Worm (Caenorhabditis elegans) whole organism, L4/young adult: ENCODE measurements around the gene F25E5.2.

ENCODE experiments used
- W03F9.2 ChIP-seq: fragments of 150-350 bp; optimal IDR thresholded peaks from 2 replicates; lab custom pipeline; 2014; ENCODE audit warnings: missing biosample characterization, missing genetic modification characterization
- dao-5 ChIP-seq: sonication (generic microtip); optimal IDR thresholded peaks from 2 replicates; lab custom pipeline; 2016; ENCODE audit warnings: missing genotype, missing genetic modification characterization, moderate library complexity, missing compliant biosample characterization
- him-1 ChIP-seq: sonication (generic microtip); optimal IDR thresholded peaks from 2 replicates; lab custom pipeline; 2016; ENCODE audit warnings: missing genotype, missing genetic modification reagents, missing genetic modification characterization, missing compliant biosample characterization

The F25E5.2 gene

ce11 chrV:7501194-7501593, 46.1 kb downstream of the F25E5.2 start:
- TF ChIP-seq W03F9.2 (no peak), him-1 (no peak), dao-5 (tag; lab: Kevin White, UChicago) (no peak)

DNA sequence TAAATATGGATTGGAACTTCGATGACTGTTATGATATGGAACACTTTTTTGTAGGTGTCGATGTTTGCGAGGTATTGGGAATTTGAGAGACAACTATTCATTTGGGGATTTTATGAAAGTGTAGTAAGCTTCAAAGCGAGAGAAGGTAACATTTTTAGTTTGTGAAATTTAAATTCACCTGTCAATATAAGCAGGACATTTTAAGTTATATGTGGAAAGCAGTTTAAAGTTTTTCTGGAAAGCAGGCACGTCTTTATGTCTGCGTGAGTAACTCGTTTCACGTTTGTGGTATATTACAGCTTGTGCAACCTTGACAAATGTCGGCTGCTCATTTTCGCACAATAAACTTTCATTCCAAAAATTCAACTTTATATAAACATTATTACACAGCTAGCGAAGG, 49.2 kb downstream of the F25E5.2 start, which contains the start of gene srh-229:
Gene srh-229 (minus strand): TSS at position 101 of the 400 bp plus-strand sequence.
- no peak for TF ChIP-seq W03F9.2
- no peak for TF ChIP-seq him-1
- no peak for TF ChIP-seq dao-5 (tag; lab: Kevin White, UChicago)

DNA sequence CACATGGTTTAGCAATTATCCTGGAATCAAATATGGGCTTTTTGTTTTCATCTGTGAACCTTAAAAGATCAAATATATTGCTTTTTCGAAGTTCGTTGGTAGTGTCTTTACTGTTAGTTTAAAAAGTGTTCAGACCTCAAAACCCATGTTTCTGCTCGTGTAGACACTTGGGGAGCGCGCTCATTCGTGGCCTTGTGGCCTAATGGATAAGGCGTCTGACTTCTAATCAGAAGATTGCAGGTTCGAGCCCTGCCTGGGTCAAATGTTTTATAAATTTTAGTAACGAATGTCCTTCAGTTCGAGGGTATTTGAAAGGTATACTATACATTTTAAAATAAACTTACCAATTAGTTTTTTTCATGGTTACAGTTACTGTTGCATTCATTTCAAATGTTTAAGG, 51.1 kb downstream of the F25E5.2 start:
- TF ChIP-seq him-1 (no peak), W03F9.2 (no peak), dao-5 (tag; lab: Kevin White, UChicago) (no peak)
